Worm (Caenorhabditis elegans): ENCODE results near the gene ZK632.14.

DNA sequence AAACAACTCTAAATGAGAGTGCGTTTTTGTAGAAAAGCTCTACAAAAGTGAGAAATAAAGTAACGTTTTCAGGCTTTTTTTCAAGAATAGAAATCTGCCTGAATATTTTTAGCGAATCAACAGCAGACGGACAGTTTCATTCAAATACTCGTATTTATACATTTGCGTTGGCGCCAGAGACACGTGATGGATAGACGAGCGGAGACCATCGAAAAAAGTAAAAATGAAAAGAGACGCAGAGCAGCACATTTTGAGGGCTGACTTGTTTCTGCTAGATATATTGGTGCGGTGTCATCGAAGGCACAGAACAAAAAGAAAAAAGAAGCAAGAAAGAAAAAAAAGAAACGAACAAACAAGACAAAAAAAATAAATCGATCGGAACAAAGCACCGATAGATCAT, 12.8 kb downstream of the ZK632.14 start:
- TF ChIP-seq unc-62 (GFP tag; optimal IDR thresholded peaks at IDR 0.05), result no peak
- no peak for TF ChIP-seq lsy-2 (tag; optimal IDR thresholded peaks at IDR 0.05)
- no peak for TF ChIP-seq ztf-11 (tag; optimal IDR thresholded peaks at IDR 0.05)
- TF ChIP-seq unc-120 (tag; optimal IDR thresholded peaks at IDR 0.05; ENCODE audit: poor library complexity, severe bottlenecking), result no peak
- TF ChIP-seq mep-1 (tag; optimal IDR thresholded peaks at IDR 0.05), result peak; percentile 3
- no peak for TF ChIP-seq snpc-4 (tag; optimal IDR thresholded peaks at IDR 0.05)
- no peak for TF ChIP-seq M03D4.4 (tag; optimal IDR thresholded peaks at IDR 0.05)
- TF ChIP-seq ces-1 (GFP tag; optimal IDR thresholded peaks at IDR 0.05), result no peak
- no peak for TF ChIP-seq nhr-237 (tag; optimal IDR thresholded peaks at IDR 0.05)
- TF ChIP-seq elt-3 (tag; optimal IDR thresholded peaks at IDR 0.05), result no peak
- TF ChIP-seq ceh-39 (tag; optimal IDR thresholded peaks at IDR 0.05), result no peak
- TF ChIP-seq lin-13 (tag; optimal IDR thresholded peaks at IDR 0.05), result no peak
- no peak for TF ChIP-seq bed-3 (GFP tag; optimal IDR thresholded peaks at IDR 0.05)
- TF ChIP-seq nhr-76 (tag; optimal IDR thresholded peaks at IDR 0.05), result no peak

Data from whole organism, mixed stage, embryonic.